Fruit fly (Drosophila melanogaster) whole organism, wandering third instar larva: ENCODE data around the gene CG14075.

Source experiments
- Abd-B ChIP-seq: fragments of >200 bp; optimal IDR thresholded peaks from 2 replicates; lab custom pipeline; 2017; ENCODE audit warnings: missing biosample characterization, missing genetic modification characterization
- CG32264 ChIP-seq: fragments of 200-800 bp; sonication (Bioruptor generic); optimal IDR thresholded peaks from 2 replicates; lab custom pipeline; 2016; ENCODE audit warnings: missing biosample characterization, missing genetic modification characterization
- CG9705 ChIP-seq: fragments of 200-800 bp; sonication (Bioruptor generic); optimal IDR thresholded peaks from 2 replicates; lab custom pipeline; 2018; ENCODE audit warnings: missing biosample characterization, mild to moderate bottlenecking, missing genetic modification characterization
- CrebA ChIP-seq: fragments of 200-800 bp; sonication (Bioruptor generic); optimal IDR thresholded peaks from 2 replicates; lab custom pipeline; 2016; ENCODE audit warnings: missing biosample characterization, mild to moderate bottlenecking, missing genetic modification characterization, borderline replicate concordance
- Dfd ChIP-seq: fragments of >200 bp; optimal IDR thresholded peaks from 2 replicates; lab custom pipeline; 2017; ENCODE audit warnings: missing biosample characterization, missing genetic modification characterization
- Dif ChIP-seq: fragments of 200-275, 200-300 bp; sonication (Bioruptor generic); optimal IDR thresholded peaks from 2 replicates; lab custom pipeline; 2018; ENCODE audit warnings: missing biosample characterization, missing genetic modification characterization; ENCODE audit not compliant: partially characterized antibody
- GATAd ChIP-seq: sonication (Bioruptor generic); optimal IDR thresholded peaks from 2 replicates; lab custom pipeline; 2016; ENCODE audit warnings: missing biosample characterization, missing genetic modification characterization
- HLH106 ChIP-seq: fragments of 200-800 bp; optimal IDR thresholded peaks from 3 replicates; lab custom pipeline; 2019; ENCODE audit warnings: missing biosample characterization, mild to moderate bottlenecking, missing genetic modification characterization, moderate library complexity
- Hnf4 ChIP-seq: fragments of 200-800 bp; sonication (Bioruptor generic); optimal IDR thresholded peaks from 2 replicates; lab custom pipeline; 2016; ENCODE audit warnings: missing biosample characterization, mild to moderate bottlenecking, missing genetic modification characterization
- Hr78 ChIP-seq: fragments of >200 bp; optimal IDR thresholded peaks from 2 replicates; lab custom pipeline; 2017; ENCODE audit warnings: missing biosample characterization, missing genetic modification characterization
- Hr83 ChIP-seq: fragments of 200-300 bp; sonication (Bioruptor generic); optimal IDR thresholded peaks from 2 replicates; lab custom pipeline; 2016; ENCODE audit warnings: missing biosample characterization, mild to moderate bottlenecking, missing genetic modification characterization, moderate library complexity; ENCODE audit not compliant: poor library complexity, severe bottlenecking
- Jra ChIP-seq: sonication (Bioruptor generic); optimal IDR thresholded peaks from 2 replicates; lab custom pipeline; 2016; ENCODE audit warnings: missing biosample characterization, missing genetic modification characterization
- Mio ChIP-seq: sonication (Bioruptor generic); optimal IDR thresholded peaks from 2 replicates; lab custom pipeline; 2016; ENCODE audit warnings: missing biosample characterization, missing genetic modification characterization
- Myc ChIP-seq: fragments of >200 bp; optimal IDR thresholded peaks from 2 replicates; lab custom pipeline; 2017
- N ChIP-seq: fragments of >200 bp; optimal IDR thresholded peaks from 2 replicates; lab custom pipeline; 2018; ENCODE audit warnings: missing biosample characterization, missing external identifiers, missing genetic modification characterization
- OdsH ChIP-seq: fragments of 200-800 bp; sonication (Bioruptor generic); optimal IDR thresholded peaks from 2 replicates; lab custom pipeline; 2016; ENCODE audit warnings: missing biosample characterization, mild to moderate bottlenecking, missing genetic modification characterization
- Rel ChIP-seq, 2 experiments: fragments of 200-800 bp; sonication (Bioruptor generic) in 1 of 2; optimal IDR thresholded peaks; 2 replicates in 1 of 2; 3 replicates in 1 of 2; lab custom pipeline; 2016 to 2019; ENCODE audit warnings: mild to moderate bottlenecking in 2 of 2, missing biosample characterization in 2 of 2, missing genetic modification characterization in 2 of 2, moderate library complexity in 1 of 2
- Sp1 ChIP-seq: fragments of 200-800 bp; sonication (Bioruptor generic); optimal IDR thresholded peaks from 3 replicates; lab custom pipeline; 2019; ENCODE audit warnings: missing biosample characterization, mild to moderate bottlenecking, missing genetic modification characterization, moderate library complexity
- Vsx2 ChIP-seq: fragments of 200-300, 225-300 bp; sonication (Bioruptor generic); optimal IDR thresholded peaks from 2 replicates; lab custom pipeline; 2018; ENCODE audit warnings: missing biosample characterization, missing genetic modification characterization; ENCODE audit not compliant: partially characterized antibody
- br ChIP-seq: fragments of 200-800 bp; sonication (Bioruptor generic); optimal IDR thresholded peaks from 2 replicates; lab custom pipeline; 2016; ENCODE audit warnings: missing biosample characterization, missing genetic modification characterization
- brk ChIP-seq: fragments of 200-800 bp; sonication (Bioruptor generic); optimal IDR thresholded peaks from 2 replicates; lab custom pipeline; 2016; ENCODE audit warnings: missing biosample characterization, mild to moderate bottlenecking, missing genetic modification characterization
- dl ChIP-seq, 2 experiments: fragments of 175-275, 200-275 bp in 1 of 2; fragments of 200-275 bp in 1 of 2; sonication (Bioruptor generic); optimal IDR thresholded peaks; lab custom pipeline; 2018; ENCODE audit warnings: mild to moderate bottlenecking in 2 of 2, missing biosample characterization in 2 of 2, missing genetic modification characterization in 2 of 2, moderate library complexity in 2 of 2; ENCODE audit not compliant: partially characterized antibody in 2 of 2, insufficient read depth in 1 of 2
- dmrt93B ChIP-seq: fragments of 200-800 bp; sonication (Bioruptor generic); optimal IDR thresholded peaks from 2 replicates; lab custom pipeline; 2018; ENCODE audit warnings: missing biosample characterization, mild to moderate bottlenecking, missing genetic modification characterization
- dsf ChIP-seq: sonication (Bioruptor generic); optimal IDR thresholded peaks from 2 replicates; lab custom pipeline; 2016; ENCODE audit warnings: missing biosample characterization, missing genetic modification characterization, borderline replicate concordance
- ey ChIP-seq: fragments of 200-800 bp; sonication (Bioruptor generic); optimal IDR thresholded peaks from 2 replicates; lab custom pipeline; 2016; ENCODE audit warnings: missing biosample characterization, missing genetic modification characterization
- foxo ChIP-seq, 2 experiments: fragments of 200-800 bp; sonication (Bioruptor generic); optimal IDR thresholded peaks; 2 replicates in 1 of 2; 3 replicates in 1 of 2; lab custom pipeline; 2016 to 2017; ENCODE audit warnings: missing biosample characterization in 2 of 2, missing genetic modification characterization in 2 of 2
- fru ChIP-seq: fragments of 200-800 bp; sonication (Bioruptor generic); optimal IDR thresholded peaks from 3 replicates; lab custom pipeline; 2016; ENCODE audit warnings: missing biosample characterization, mild to moderate bottlenecking, missing genetic modification characterization
- h ChIP-seq: fragments of 200-800 bp; sonication (Bioruptor generic); optimal IDR thresholded peaks from 3 replicates; lab custom pipeline; 2016; ENCODE audit warnings: missing biosample characterization, mild to moderate bottlenecking, missing genetic modification characterization
- jim ChIP-seq: fragments of 175-275, 200-325 bp; sonication (Bioruptor generic); optimal IDR thresholded peaks from 2 replicates; lab custom pipeline; 2016; ENCODE audit warnings: missing biosample characterization, mild to moderate bottlenecking, missing genetic modification characterization
- lola ChIP-seq: fragments of >200 bp; optimal IDR thresholded peaks from 2 replicates; lab custom pipeline; 2017; ENCODE audit warnings: missing biosample characterization, missing genetic modification characterization
- pan ChIP-seq: fragments of >200 bp; optimal IDR thresholded peaks from 2 replicates; lab custom pipeline; 2017
- psq ChIP-seq: fragments of 200-800 bp; sonication (Bioruptor generic); optimal IDR thresholded peaks from 3 replicates; lab custom pipeline; 2017; ENCODE audit warnings: missing biosample characterization, mild to moderate bottlenecking, missing genetic modification characterization, moderate library complexity
- rgr ChIP-seq: fragments of 200-800 bp; sonication (Bioruptor generic); optimal IDR thresholded peaks from 3 replicates; lab custom pipeline; 2016; ENCODE audit warnings: missing biosample characterization, mild to moderate bottlenecking, missing genetic modification characterization
- sage ChIP-seq: fragments of 200-800 bp; sonication (Bioruptor generic); optimal IDR thresholded peaks from 2 replicates; lab custom pipeline; 2016; ENCODE audit warnings: missing biosample characterization, mild to moderate bottlenecking, missing genetic modification characterization
- sv ChIP-seq: fragments of 200-800 bp; sonication (Bioruptor generic); optimal IDR thresholded peaks from 3 replicates; lab custom pipeline; 2016; ENCODE audit warnings: missing biosample characterization, missing genetic modification characterization
- tai ChIP-seq: sonication (Bioruptor generic); optimal IDR thresholded peaks from 2 replicates; lab custom pipeline; 2016; ENCODE audit warnings: missing biosample characterization, missing genetic modification characterization
- usp ChIP-seq: fragments of >200 bp; optimal IDR thresholded peaks from 2 replicates; lab custom pipeline; 2017; ENCODE audit warnings: missing biosample characterization, missing genetic modification characterization
- woc ChIP-seq: sonication (Bioruptor generic); optimal IDR thresholded peaks from 2 replicates; lab custom pipeline; 2016; ENCODE audit warnings: missing biosample characterization, mild to moderate bottlenecking, missing genetic modification characterization

The CG14075 gene

DNA sequence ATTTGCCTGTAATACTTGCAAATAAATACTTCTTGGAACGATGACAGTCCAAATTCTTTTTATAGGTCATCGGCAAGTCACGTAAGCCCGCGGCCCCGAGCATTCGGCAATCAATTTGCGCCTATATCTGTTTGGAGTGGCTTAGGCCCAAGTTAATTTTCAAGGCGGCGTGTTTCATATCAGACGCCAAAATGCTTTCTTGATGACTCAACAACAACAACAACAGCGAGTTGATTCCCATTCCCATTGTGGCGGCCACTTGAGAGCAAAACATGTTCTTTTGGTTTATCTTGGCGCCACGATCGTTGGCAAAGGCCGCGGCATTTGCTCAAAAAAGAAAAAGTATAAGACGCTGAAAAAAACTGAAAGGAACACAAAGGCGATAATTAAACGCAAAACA, 29.3 kb downstream of the CG14075 start:
- TF ChIP-seq br (GFP tag; lab: Kevin White, UChicago): no peak
- TF ChIP-seq GATAd (GFP tag; lab: Kevin White, UChicago): no peak
- TF ChIP-seq dl (GFP tag; optimal IDR thresholded peaks at IDR 0.05; lab: Kevin White, UChicago; ENCODE audit: insufficient read depth in 1 of 2, partially characterized antibody in 2 of 2): no peak
- no peak for TF ChIP-seq sv (GFP tag; lab: Kevin White, UChicago)
- no peak for TF ChIP-seq dsf (GFP tag; lab: Kevin White, UChicago)

DNA sequence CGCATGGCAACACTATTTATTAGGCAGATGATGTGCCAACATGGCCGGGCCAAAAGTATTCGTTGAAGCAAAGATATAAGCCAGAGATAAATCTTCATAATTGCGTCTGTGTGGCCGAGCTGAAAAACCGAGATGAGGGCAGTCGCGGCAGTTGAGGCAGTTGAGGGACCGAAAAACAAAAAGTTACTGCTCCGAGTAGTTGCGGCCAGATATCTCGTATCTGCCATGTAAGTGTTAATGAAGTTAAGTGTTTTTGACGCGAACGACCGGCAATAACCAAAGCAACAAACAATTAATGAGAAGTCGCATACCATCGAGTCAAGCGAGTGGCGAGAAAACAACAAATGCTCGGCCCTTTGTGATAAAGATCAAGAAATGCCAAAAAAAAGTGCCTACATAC, 30.0 kb downstream of the CG14075 start:
- TF ChIP-seq Dfd (GFP tag; lab: Kevin White, UChicago) (no peak), Abd-B (GFP tag; lab: Kevin White, UChicago) (no peak)
- TF ChIP-seq, all 38 proteins: peak for 0

DNA sequence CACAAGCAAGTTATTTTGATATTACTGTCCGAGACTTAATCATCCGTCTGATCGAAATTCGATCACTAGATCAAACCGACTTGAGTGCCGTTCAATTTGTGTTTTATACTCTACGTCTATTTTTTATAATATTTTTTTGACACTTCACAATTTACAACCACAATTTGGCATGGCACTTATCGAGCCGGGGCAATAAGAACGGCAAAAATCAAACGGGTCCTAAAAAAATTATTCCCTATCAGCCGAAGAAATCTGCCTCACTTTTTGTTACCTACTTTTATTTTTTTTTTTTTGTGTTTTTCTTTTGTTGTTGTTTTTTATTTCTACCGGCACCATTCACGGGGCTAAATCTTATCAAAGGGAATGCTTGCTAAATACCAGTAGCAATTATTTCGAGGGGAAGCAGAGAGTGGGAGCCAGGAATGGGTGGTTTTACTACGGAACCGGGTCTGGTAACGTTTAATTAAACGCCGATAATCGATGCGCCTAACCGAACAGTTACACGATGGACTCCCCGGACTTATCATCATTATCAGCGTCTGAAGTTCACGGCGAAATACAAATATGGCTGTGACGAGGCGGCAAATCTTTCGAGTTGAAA, 30.8 kb downstream of the CG14075 start:
- no peak for TF ChIP-seq Jra
- no peak for TF ChIP-seq woc (GFP tag; lab: Kevin White, UChicago)
- TF ChIP-seq Hr78 (GFP tag; lab: Kevin White, UChicago): no peak
- TF ChIP-seq CrebA (GFP tag; lab: Kevin White, UChicago): peak; percentile 71
- no peak for TF ChIP-seq OdsH (GFP tag; lab: Kevin White, UChicago)
- TF ChIP-seq usp (GFP tag; lab: Kevin White, UChicago): no peak
- no peak for TF ChIP-seq pan (lab: Kevin White, UChicago)
- TF ChIP-seq N: no peak
- TF ChIP-seq foxo (GFP tag; optimal IDR thresholded peaks at IDR 0.05; lab: Kevin White, UChicago): no peak
- TF ChIP-seq sv (GFP tag; lab: Kevin White, UChicago): no peak
- no peak for TF ChIP-seq brk (GFP tag; lab: Kevin White, UChicago)
- TF ChIP-seq HLH106: peak; percentile 16
- no peak for TF ChIP-seq psq (GFP tag; lab: Kevin White, UChicago)
- TF ChIP-seq Rel (GFP tag; optimal IDR thresholded peaks at IDR 0.05; lab: Kevin White, UChicago): no peak
- TF ChIP-seq Rel (tag; optimal IDR thresholded peaks at IDR 0.05; lab: Kevin White, UChicago): peak; percentile 82
- no peak for TF ChIP-seq jim (GFP tag; lab: Kevin White, UChicago)
- TF ChIP-seq tai (GFP tag; lab: Kevin White, UChicago): no peak
- TF ChIP-seq Mio (GFP tag; lab: Kevin White, UChicago): no peak
- no peak for TF ChIP-seq fru (GFP tag; lab: Kevin White, UChicago)
- TF ChIP-seq GATAd (GFP tag; lab: Kevin White, UChicago): no peak
- TF ChIP-seq sage (GFP tag; lab: Kevin White, UChicago): no peak
- no peak for TF ChIP-seq lola (GFP tag; lab: Kevin White, UChicago)
- peak; percentile 58 for TF ChIP-seq Sp1 (GFP tag; lab: Kevin White, UChicago)
- TF ChIP-seq CG32264 (GFP tag; lab: Kevin White, UChicago): no peak
- TF ChIP-seq ey (GFP tag; lab: Kevin White, UChicago): no peak
- no peak for TF ChIP-seq Abd-B (GFP tag; lab: Kevin White, UChicago)
- no peak for TF ChIP-seq Dfd (GFP tag; lab: Kevin White, UChicago)
- TF ChIP-seq Myc (lab: Kevin White, UChicago): no peak
- no peak for TF ChIP-seq Dif
- TF ChIP-seq dmrt93B (GFP tag; lab: Kevin White, UChicago): no peak
- no peak for TF ChIP-seq Vsx2 (GFP tag; lab: Kevin White, UChicago)
- TF ChIP-seq rgr (GFP tag; lab: Kevin White, UChicago): no peak
- TF ChIP-seq br (GFP tag; lab: Kevin White, UChicago): peak; percentile 14
- no peak for TF ChIP-seq Hnf4 (GFP tag; lab: Kevin White, UChicago)
- TF ChIP-seq dsf (GFP tag; lab: Kevin White, UChicago): no peak
- TF ChIP-seq dl (GFP tag; optimal IDR thresholded peaks at IDR 0.05; lab: Kevin White, UChicago; ENCODE audit: insufficient read depth in 1 of 2, partially characterized antibody in 2 of 2): no peak
- TF ChIP-seq Hr83 (GFP tag; lab: Kevin White, UChicago): no peak
- peak; percentile 70 for TF ChIP-seq h (GFP tag; lab: Kevin White, UChicago)
- no peak for TF ChIP-seq CG9705
